Fruit fly (Drosophila melanogaster) whole organism, embryonic: Measurements from ENCODE around the gene Gorab.

Source experiments
- Abd-B ChIP-seq: fragments of 200-800 bp; sonication (Bioruptor generic); optimal IDR thresholded peaks from 2 replicates; lab custom pipeline; 2018; ENCODE audit warnings: missing biosample characterization, mild to moderate bottlenecking, missing genetic modification characterization, moderate library complexity
- Atf3 ChIP-seq: fragments of 200-800 bp; sonication (Bioruptor generic); optimal IDR thresholded peaks from 3 replicates; lab custom pipeline; 2016; ENCODE audit warnings: missing biosample characterization, missing genetic modification characterization
- Atf6 ChIP-seq: fragments of 200-800 bp; sonication (Bioruptor generic); IDR thresholded peaks from 2 replicates; pipeline ENCODE4 v1.3.6; 2022; ENCODE audit warnings: missing biosample characterization, missing genetic modification characterization
- CG10147 ChIP-seq: fragments of 200-800 bp; sonication (Bioruptor generic); optimal IDR thresholded peaks from 2 replicates; lab custom pipeline; 2019; ENCODE audit warnings: missing biosample characterization, mild to moderate bottlenecking, missing genetic modification characterization, moderate library complexity
- CG10543 ChIP-seq: fragments of 200-800 bp; sonication (Bioruptor generic); optimal IDR thresholded peaks from 3 replicates; lab custom pipeline; 2017; ENCODE audit warnings: missing biosample characterization, mild to moderate bottlenecking, missing genetic modification characterization, moderate library complexity
- CG10979 ChIP-seq: fragments of 200-800 bp; sonication (Bioruptor generic); optimal IDR thresholded peaks from 2 replicates; lab custom pipeline; 2018; ENCODE audit warnings: missing biosample characterization, mild to moderate bottlenecking, missing genetic modification characterization, moderate library complexity
- CG12104 ChIP-seq: fragments of 200-800 bp; sonication (Bioruptor generic); optimal IDR thresholded peaks from 3 replicates; lab custom pipeline; 2016; ENCODE audit warnings: missing biosample characterization, missing genetic modification characterization
- CG1529 ChIP-seq: fragments of 200-800 bp; sonication (Bioruptor generic); optimal IDR thresholded peaks from 3 replicates; lab custom pipeline; 2018; ENCODE audit warnings: missing biosample characterization, missing genetic modification characterization
- CG17385 ChIP-seq: fragments of 200-800 bp; sonication (Bioruptor generic); optimal IDR thresholded peaks from 3 replicates; lab custom pipeline; 2018; ENCODE audit warnings: missing biosample characterization, mild to moderate bottlenecking, missing genetic modification characterization
- CG18011 ChIP-seq: fragments of 200-800 bp; sonication (Bioruptor generic); optimal IDR thresholded peaks from 2 replicates; lab custom pipeline; 2017; ENCODE audit warnings: missing biosample characterization, missing genetic modification characterization, mild to moderate bottlenecking, moderate library complexity, missing genotype
- CG2120 ChIP-seq: fragments of 200-800 bp; sonication (Bioruptor generic); optimal IDR thresholded peaks from 3 replicates; lab custom pipeline; 2016; ENCODE audit warnings: missing biosample characterization, missing genetic modification characterization
- CG2202 ChIP-seq: fragments of 200-800 bp; sonication (Bioruptor generic); optimal IDR thresholded peaks from 2 replicates; lab custom pipeline; 2018; ENCODE audit warnings: missing biosample characterization, mild to moderate bottlenecking, missing genetic modification characterization
- CG31388 ChIP-seq: fragments of 200-800 bp; sonication (Bioruptor generic); optimal IDR thresholded peaks from 2 replicates; lab custom pipeline; 2016; ENCODE audit warnings: missing biosample characterization, missing genetic modification characterization
- CG3281 ChIP-seq: fragments of 200-800 bp; sonication (Bioruptor generic); optimal IDR thresholded peaks from 3 replicates; lab custom pipeline; 2017; ENCODE audit warnings: missing biosample characterization, mild to moderate bottlenecking, missing genetic modification characterization
- CG3847 ChIP-seq: fragments of 200-800 bp; sonication (Bioruptor generic); IDR thresholded peaks from 2 replicates; pipeline ENCODE4 v1.3.6; 2022; ENCODE audit warnings: missing biosample characterization, missing genetic modification characterization
- CG4282 ChIP-seq: fragments of 200-800 bp; sonication (Bioruptor generic); optimal IDR thresholded peaks from 2 replicates; lab custom pipeline; 2016; ENCODE audit warnings: missing biosample characterization, missing genetic modification characterization
- CG4404 ChIP-seq: fragments of 200-800 bp; sonication (Bioruptor generic); IDR thresholded peaks from 2 replicates; pipeline ENCODE4 v1.3.6; 2022; ENCODE audit warnings: missing biosample characterization, missing genetic modification characterization
- CG4424 ChIP-seq: fragments of 200-800 bp; sonication (Bioruptor generic); optimal IDR thresholded peaks from 3 replicates; lab custom pipeline; 2016; ENCODE audit warnings: missing biosample characterization, missing genetic modification characterization
- CG5245 ChIP-seq: fragments of 200-800 bp; sonication (Bioruptor generic); optimal IDR thresholded peaks from 3 replicates; lab custom pipeline; 2016; ENCODE audit warnings: missing biosample characterization, missing genetic modification characterization
- CG6175 ChIP-seq: fragments of 200-800 bp; sonication (Bioruptor generic); IDR thresholded peaks from 3 replicates; pipeline ENCODE4 v1.3.6; 2022; ENCODE audit warnings: missing biosample characterization, missing genetic modification characterization
- CG7987 ChIP-seq: fragments of 200-800 bp; sonication (Bioruptor generic); optimal IDR thresholded peaks from 2 replicates; lab custom pipeline; 2018; ENCODE audit warnings: missing biosample characterization, mild to moderate bottlenecking, missing genetic modification characterization, moderate library complexity
- CG8290 ChIP-seq, 3 experiments: fragments of 200-800 bp; sonication (Bioruptor generic); optimal IDR thresholded peaks; 2 replicates each; lab custom pipeline; 2016 to 2019; ENCODE audit warnings: missing biosample characterization in 3 of 3, missing genetic modification characterization in 3 of 3, mild to moderate bottlenecking in 2 of 3, moderate library complexity in 1 of 3
- CG8765 ChIP-seq: fragments of 200-800 bp; sonication (Bioruptor generic); IDR thresholded peaks from 2 replicates; pipeline ENCODE4 v1.3.6; 2022; ENCODE audit warnings: missing biosample characterization, missing genetic modification characterization
- CG9797 ChIP-seq: fragments of 200-800 bp; sonication (Bioruptor generic); optimal IDR thresholded peaks from 3 replicates; lab custom pipeline; 2018; ENCODE audit warnings: missing biosample characterization, mild to moderate bottlenecking, missing genetic modification characterization
- CG9817 ChIP-seq: fragments of 200-800 bp; sonication (Bioruptor generic); optimal IDR thresholded peaks from 2 replicates; lab custom pipeline; 2018; ENCODE audit warnings: missing biosample characterization, mild to moderate bottlenecking, missing genetic modification characterization, moderate library complexity
- D ChIP-seq, 2 experiments: fragments of 200-800 bp in 1 of 2; fragments of >200 bp in 1 of 2; sonication (Bioruptor generic) in 1 of 2; optimal IDR thresholded peaks; 2 replicates in 1 of 2; 3 replicates in 1 of 2; lab custom pipeline; 2017; ENCODE audit warnings: mild to moderate bottlenecking in 1 of 2, missing biosample characterization in 1 of 2, missing genetic modification characterization in 1 of 2, missing genetic modification reagents in 1 of 2
- Dip3 ChIP-seq: fragments of 200-800 bp; sonication (Bioruptor generic); optimal IDR thresholded peaks from 3 replicates; lab custom pipeline; 2016; ENCODE audit warnings: missing biosample characterization, missing genetic modification characterization
- Ets65A ChIP-seq: fragments of 200-800 bp; sonication (Bioruptor generic); peaks from one replicate; lab custom pipeline; 2016; ENCODE audit warnings: missing biosample characterization, missing genetic modification characterization
- GATAe ChIP-seq: fragments of 200-800 bp; sonication (Bioruptor generic); conservative IDR thresholded peaks from 2 replicates; pipeline ENCODE4 v1.3.6; 2022; ENCODE audit warnings: missing biosample characterization, missing genetic modification characterization
- HmgD ChIP-seq: fragments of 200-800 bp; sonication (Bioruptor generic); optimal IDR thresholded peaks from 3 replicates; lab custom pipeline; 2016; ENCODE audit warnings: missing biosample characterization, missing genetic modification characterization
- Hr39 ChIP-seq: fragments of >200 bp; optimal IDR thresholded peaks from 2 replicates; lab custom pipeline; 2017
- NC2β ChIP-seq: fragments of 200-800 bp; sonication (Bioruptor generic); optimal IDR thresholded peaks from 2 replicates; lab custom pipeline; 2016; ENCODE audit warnings: missing biosample characterization, missing genetic modification characterization
- Nf-YA ChIP-seq: fragments of 200-800 bp; sonication (Bioruptor generic); IDR thresholded peaks from 2 replicates; pipeline ENCODE4 v1.3.6; 2022; ENCODE audit warnings: missing biosample characterization, missing genetic modification characterization
- ase ChIP-seq: fragments of 200-800 bp; sonication (Bioruptor generic); IDR thresholded peaks from 3 replicates; pipeline ENCODE4 v1.3.6; 2022; ENCODE audit warnings: missing biosample characterization, missing genetic modification characterization
- az2 ChIP-seq: fragments of 200-800 bp; sonication (Bioruptor generic); optimal IDR thresholded peaks from 3 replicates; lab custom pipeline; 2016; ENCODE audit warnings: missing biosample characterization, missing genetic modification characterization
- bigmax ChIP-seq: fragments of 200-800 bp; sonication (Bioruptor generic); optimal IDR thresholded peaks from 2 replicates; lab custom pipeline; 2018; ENCODE audit warnings: missing biosample characterization, mild to moderate bottlenecking, missing genetic modification characterization
- cad ChIP-seq: fragments of >200 bp; optimal IDR thresholded peaks from 2 replicates; lab custom pipeline; 2017; ENCODE audit warnings: missing biosample characterization, missing genetic modification characterization
- ci ChIP-seq: fragments of 200-800 bp; sonication (Bioruptor generic); IDR thresholded peaks from 3 replicates; pipeline ENCODE4 v1.3.6; 2022; ENCODE audit warnings: missing biosample characterization, missing genetic modification characterization
- dati ChIP-seq: fragments of 200-800 bp; sonication (Bioruptor generic); IDR thresholded peaks from 2 replicates; pipeline ENCODE4 v1.3.6; 2022; ENCODE audit warnings: missing biosample characterization, missing genetic modification characterization
- dmrt99B ChIP-seq: fragments of 200-800 bp; sonication (Bioruptor generic); optimal IDR thresholded peaks from 2 replicates; lab custom pipeline; 2018; ENCODE audit warnings: missing biosample characterization, mild to moderate bottlenecking, missing genetic modification characterization, moderate library complexity
- dpn ChIP-seq, 2 experiments: fragments of 200-800 bp; sonication (Bioruptor generic); optimal IDR thresholded peaks; 3 replicates each; lab custom pipeline; 2016; ENCODE audit warnings: missing biosample characterization in 2 of 2, missing genetic modification characterization in 2 of 2
- eyg ChIP-seq: fragments of 200-800 bp; sonication (Bioruptor generic); optimal IDR thresholded peaks from 3 replicates; lab custom pipeline; 2016; ENCODE audit warnings: missing biosample characterization, missing genetic modification characterization
- ham ChIP-seq: fragments of 200-800 bp; sonication (Bioruptor generic); IDR thresholded peaks from 2 replicates; pipeline ENCODE4 v1.3.6; 2022; ENCODE audit warnings: missing biosample characterization, missing genetic modification characterization
- ind ChIP-seq: fragments of 200-800 bp; sonication (Bioruptor generic); optimal IDR thresholded peaks from 3 replicates; lab custom pipeline; 2016; ENCODE audit warnings: missing biosample characterization, missing genetic modification characterization
- pan ChIP-seq, 4 experiments: fragments of >200 bp in 3 of 4; fragments of 200-800 bp in 1 of 4; sonication (Bioruptor generic) in 1 of 4; optimal IDR thresholded peaks in 3 of 4; IDR thresholded peaks in 1 of 4; 2 replicates each; pipeline versions ENCODE4 v1.3.6 to Lab custom; 2017 to 2022; ENCODE audit warnings: missing biosample characterization in 2 of 4, missing genetic modification characterization in 2 of 4, mixed read lengths in 1 of 4
- pita ChIP-seq: fragments of 200-800 bp; sonication (Bioruptor generic); optimal IDR thresholded peaks from 2 replicates; lab custom pipeline; 2017; ENCODE audit warnings: missing biosample characterization, mild to moderate bottlenecking, missing genetic modification characterization
- unpg ChIP-seq: fragments of 200-800 bp; sonication (Bioruptor generic); optimal IDR thresholded peaks from 3 replicates; lab custom pipeline; 2018; ENCODE audit warnings: missing biosample characterization, mild to moderate bottlenecking, missing genetic modification characterization, moderate library complexity
- vfl ChIP-seq: fragments of 200-800 bp; sonication (Bioruptor generic); optimal IDR thresholded peaks from 2 replicates; lab custom pipeline; 2016; ENCODE audit warnings: missing biosample characterization, missing genetic modification characterization
- wdn ChIP-seq: fragments of 200-800 bp; sonication (Bioruptor generic); IDR thresholded peaks from 2 replicates; pipeline ENCODE4 v1.3.6; 2022; ENCODE audit warnings: missing biosample characterization, missing genetic modification characterization
- zf30C ChIP-seq: fragments of 200-800 bp; sonication (Bioruptor generic); optimal IDR thresholded peaks from 3 replicates; lab custom pipeline; 2018; ENCODE audit warnings: missing biosample characterization, mild to moderate bottlenecking, missing genetic modification characterization

Gorab gene

dm6 chr3L:17428779-17429178, at the start of gene Gorab (continued):
- TF ChIP-seq Atf3: peak; percentile 83
- peak; percentile 68 for TF ChIP-seq CG17385
- TF ChIP-seq cad (GFP tag; lab: Kevin White, UChicago): no peak
- TF ChIP-seq vfl (GFP tag; lab: Kevin White, UChicago): peak; percentile 25
- TF ChIP-seq Dip3 (GFP tag; lab: Kevin White, UChicago): peak; percentile 80
- peak; percentile 97 for TF ChIP-seq CG4404
- peak; percentile 73 for TF ChIP-seq CG31388 (GFP tag; lab: Kevin White, UChicago)
- TF ChIP-seq HmgD: peak; percentile 44
- TF ChIP-seq wdn (GFP tag; lab: Robert Waterston, UW): 0 out of 2 replicates have a peak, but pooled peaks have one; percentile 23
- peak; percentile 56 for TF ChIP-seq CG18011
- peak; percentile 87 for TF ChIP-seq Atf6 (GFP tag; lab: Robert Waterston, UW)
- peak; percentile 77 for TF ChIP-seq CG10979 (tag; lab: Kevin White, UChicago)
- TF ChIP-seq Abd-B (GFP tag; lab: Kevin White, UChicago): peak; percentile 96
- TF ChIP-seq GATAe (GFP tag; lab: Robert Waterston, UW): peak; percentile 79
- TF ChIP-seq CG7987 (GFP tag; lab: Kevin White, UChicago): peak; percentile 49
- TF ChIP-seq Ets65A (GFP tag; lab: Kevin White, UChicago): peak; percentile 99
- peak; percentile 47 for TF ChIP-seq CG1529 (GFP tag; lab: Kevin White, UChicago)
- TF ChIP-seq pita (GFP tag; lab: Kevin White, UChicago): no peak
- peak; percentile 79 for TF ChIP-seq unpg (GFP tag; lab: Kevin White, UChicago)
- peak; percentile 19 for TF ChIP-seq bigmax
- peak; percentile 90 for TF ChIP-seq az2
- TF ChIP-seq dpn (GFP tag; optimal IDR thresholded peaks at IDR 0.05; lab: Kevin White, UChicago): peak; percentile 83 to 93
- peak; percentile 87 for TF ChIP-seq CG4424 (GFP tag; lab: Kevin White, UChicago)
- TF ChIP-seq CG4282 (GFP tag; lab: Kevin White, UChicago): peak; percentile 46
- no peak for TF ChIP-seq D (optimal IDR thresholded peaks at IDR 0.05; lab: Kevin White, UChicago)
- TF ChIP-seq D (GFP tag; optimal IDR thresholded peaks at IDR 0.05; lab: Kevin White, UChicago): peak; percentile 78
- TF ChIP-seq ham (GFP tag; lab: Robert Waterston, UW): 0 out of 2 replicates have a peak, but pooled peaks have one; percentile 45
- TF ChIP-seq CG8290 (GFP tag; optimal IDR thresholded peaks at IDR 0.05; lab: Kevin White, UChicago): peak; percentile 85
- TF ChIP-seq CG8290 (tag; optimal IDR thresholded peaks at IDR 0.05; lab: Kevin White, UChicago): peak in 1 of 2 experiments; percentile 57
- peak; percentile 90 for TF ChIP-seq CG12104 (GFP tag; lab: Kevin White, UChicago)
- peak; percentile 97 for TF ChIP-seq ase (GFP tag; lab: Robert Waterston, UW)
- peak; percentile 65 for TF ChIP-seq NC2β
- peak; percentile 16 for TF ChIP-seq CG9797
- peak; percentile 74 for TF ChIP-seq CG5245
- TF ChIP-seq dmrt99B (tag; lab: Kevin White, UChicago): peak; percentile 83
- peak; percentile 88 for TF ChIP-seq dati (GFP tag; lab: Robert Waterston, UW)
- TF ChIP-seq CG2202 (tag; lab: Kevin White, UChicago): peak; percentile 57
- peak; percentile 95 for TF ChIP-seq CG3847 (GFP tag; lab: Robert Waterston, UW)
- TF ChIP-seq CG6175 (GFP tag; lab: Robert Waterston, UW): peak; percentile 85
- TF ChIP-seq CG10147 (GFP tag; lab: Kevin White, UChicago): peak; percentile 87
- no peak for TF ChIP-seq eyg (GFP tag; lab: Kevin White, UChicago)
- TF ChIP-seq Nf-YA (GFP tag; lab: Robert Waterston, UW): peak; percentile 86
- TF ChIP-seq CG9817 (tag; lab: Kevin White, UChicago): peak; percentile 75
- TF ChIP-seq ind (GFP tag; lab: Kevin White, UChicago): peak; percentile 93
- no peak for TF ChIP-seq Hr39 (lab: Kevin White, UChicago)
- peak; percentile 67 for TF ChIP-seq CG3281
- peak; percentile 94 for TF ChIP-seq CG8765 (GFP tag; lab: Robert Waterston, UW)
- peak; percentile 94 for TF ChIP-seq ci (GFP tag; lab: Robert Waterston, UW)
- TF ChIP-seq zf30C (GFP tag; lab: Kevin White, UChicago): no peak
- peak; percentile 61 for TF ChIP-seq CG10543 (GFP tag; lab: Kevin White, UChicago)
- peak; percentile 93 for TF ChIP-seq CG2120 (GFP tag; lab: Kevin White, UChicago)
- no peak for TF ChIP-seq pan (optimal IDR thresholded peaks at IDR 0.05; lab: Kevin White, UChicago)
- TF ChIP-seq pan (GFP tag; optimal IDR thresholded peaks at IDR 0.05 in 1 of 2, IDR thresholded peaks at IDR 0.05 in 1 of 2): peak in 1 of 2 experiments; percentile 95
